Worm (Caenorhabditis elegans): ENCODE measurements around the gene odr-8.

The odr-8 gene

DNA sequence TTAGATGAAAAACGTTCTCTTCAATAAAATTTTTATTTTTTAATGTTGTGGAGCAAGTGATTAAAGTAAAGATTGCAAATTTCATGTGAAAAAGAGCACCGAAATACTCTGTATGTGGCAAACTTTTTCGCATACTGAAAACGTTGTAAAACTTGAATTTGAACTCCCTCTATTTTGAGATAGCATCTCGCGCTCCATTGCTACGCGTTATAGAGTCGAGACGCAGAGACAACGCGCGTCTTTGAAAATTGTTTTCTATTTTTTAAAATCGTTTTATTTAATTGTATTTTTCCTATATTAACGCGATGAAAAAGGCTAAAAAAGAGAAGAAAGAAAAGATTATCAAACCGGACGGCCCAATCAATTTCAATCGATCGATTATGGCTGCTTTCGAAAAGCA, 33.9 kb downstream of the odr-8 start, which contains the start of gene fan-1 (continued):
- peak; percentile 31 for TF ChIP-seq nhr-90 (tag; optimal IDR thresholded peaks at IDR 0.05; ENCODE audit: poor library complexity)
- TF ChIP-seq alr-1 (tag; optimal IDR thresholded peaks at IDR 0.05; ENCODE audit: borderline replicate concordance), result no peak
- peak; percentile 74 for TF ChIP-seq snu-23 (GFP tag; optimal IDR thresholded peaks at IDR 0.05)
- no peak for TF ChIP-seq nhr-11 (tag; optimal IDR thresholded peaks at IDR 0.05)
- TF ChIP-seq elt-3 (tag; optimal IDR thresholded peaks at IDR 0.05), result peak in 1 of 6 experiments; percentile 50
- TF ChIP-seq ama-1 (optimal IDR thresholded peaks at IDR 0.05), result no peak
- TF ChIP-seq efl-1 (optimal IDR thresholded peaks at IDR 0.05), result peak; percentile 94 to 98
- TF ChIP-seq efl-1 (GFP tag; optimal IDR thresholded peaks at IDR 0.05 in 1 of 2), result peak; percentile 98 to 100
- peak; percentile 69 for TF ChIP-seq nhr-85 (tag)
- peak; percentile 63 for TF ChIP-seq lin-13 (GFP tag; optimal IDR thresholded peaks at IDR 0.05)
- no peak for TF ChIP-seq C34B4.2 (tag; optimal IDR thresholded peaks at IDR 0.05)
- peak; percentile 48 for TF ChIP-seq C16A3.4 (tag; optimal IDR thresholded peaks at IDR 0.05)
- TF ChIP-seq nhr-28 (tag; optimal IDR thresholded peaks at IDR 0.05), result no peak
- peak in 1 of 2 experiments; percentile 39 for TF ChIP-seq mdl-1 (tag; optimal IDR thresholded peaks at IDR 0.05)
- TF ChIP-seq xbp-1 (tag; optimal IDR thresholded peaks at IDR 0.05), result peak; percentile 58
- no peak for TF ChIP-seq unc-98 (GFP tag; IDR thresholded peaks at IDR 0.05)
- no peak for TF ChIP-seq ceh-8 (GFP tag; optimal IDR thresholded peaks at IDR 0.05)
- no peak for TF ChIP-seq ztf-4 (tag; optimal IDR thresholded peaks at IDR 0.05)
- peak; percentile 6 for TF ChIP-seq snpc-4 (tag; optimal IDR thresholded peaks at IDR 0.05)
- TF ChIP-seq nhr-84 (tag; optimal IDR thresholded peaks at IDR 0.05), result no peak
- TF ChIP-seq ces-1 (GFP tag; optimal IDR thresholded peaks at IDR 0.05), result no peak
- TF ChIP-seq sox-4 (tag; optimal IDR thresholded peaks at IDR 0.05), result peak; percentile 52
- no peak for TF ChIP-seq ets-5 (GFP tag; IDR thresholded peaks at IDR 0.05)
- no peak for TF ChIP-seq fkh-4 (tag; optimal IDR thresholded peaks at IDR 0.05; ENCODE audit: borderline replicate concordance)
- peak; percentile 77 for TF ChIP-seq nhr-20 (tag; optimal IDR thresholded peaks at IDR 0.05)
- no peak for TF ChIP-seq ceh-90 (tag; optimal IDR thresholded peaks at IDR 0.05)
- peak; percentile 14 for TF ChIP-seq aly-2 (tag; optimal IDR thresholded peaks at IDR 0.05)
- TF ChIP-seq hlh-4 (tag; optimal IDR thresholded peaks at IDR 0.05), result no peak
- peak; percentile 63 for TF ChIP-seq tbx-2 (tag; optimal IDR thresholded peaks at IDR 0.05)
- TF ChIP-seq nhr-71 (tag; optimal IDR thresholded peaks at IDR 0.05), result peak; percentile 83
- no peak for TF ChIP-seq hpl-2 (GFP tag; optimal IDR thresholded peaks at IDR 0.05)
- no peak for TF ChIP-seq pag-3 (tag; optimal IDR thresholded peaks at IDR 0.05; ENCODE audit: borderline replicate concordance, insufficient read depth)
- no peak for TF ChIP-seq efl-3 (GFP tag; optimal IDR thresholded peaks at IDR 0.05)
- TF ChIP-seq hlh-17 (GFP tag; optimal IDR thresholded peaks at IDR 0.05; ENCODE audit: borderline replicate concordance), result no peak
- TF ChIP-seq jun-1 (tag; optimal IDR thresholded peaks at IDR 0.05), result no peak
- TF ChIP-seq Y116A8C.19 (tag; optimal IDR thresholded peaks at IDR 0.05; ENCODE audit: borderline replicate concordance), result no peak
- TF ChIP-seq nhr-12 (tag; optimal IDR thresholded peaks at IDR 0.05), result no peak
- TF ChIP-seq fkh-10 (GFP tag; optimal IDR thresholded peaks at IDR 0.05), result no peak
- TF ChIP-seq mep-1 (tag; optimal IDR thresholded peaks at IDR 0.05), result peak; percentile 73
- TF ChIP-seq mef-2 (tag; optimal IDR thresholded peaks at IDR 0.05), result no peak

DNA sequence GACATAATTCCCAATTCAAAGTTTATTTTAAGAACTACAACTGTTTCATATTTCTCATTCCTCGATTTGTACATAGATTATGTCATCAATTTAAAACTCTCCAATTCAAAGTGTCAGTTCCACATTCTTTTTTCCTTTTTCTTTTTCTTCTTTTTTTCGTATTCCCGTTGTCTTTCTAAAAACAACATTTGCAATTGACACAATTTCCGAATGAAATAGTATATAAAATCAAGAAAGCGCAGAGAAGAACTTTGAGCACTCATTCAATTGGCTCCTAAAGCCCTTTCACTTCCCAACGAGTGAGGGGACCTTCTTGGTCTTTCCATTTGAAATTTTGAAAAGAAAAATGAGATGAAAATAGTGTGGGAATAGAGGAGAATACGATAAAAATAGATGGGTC, 35.1 kb downstream of the odr-8 start:
- no peak for TF ChIP-seq lin-35 (GFP tag; optimal IDR thresholded peaks at IDR 0.05)
- no peak for TF ChIP-seq C04F5.9 (tag; optimal IDR thresholded peaks at IDR 0.05)
- no peak for TF ChIP-seq swsn-7 (tag; optimal IDR thresholded peaks at IDR 0.05)
- no peak for TF ChIP-seq nhr-11 (tag; optimal IDR thresholded peaks at IDR 0.05)
- no peak for TF ChIP-seq sptf-1 (tag; optimal IDR thresholded peaks at IDR 0.05)
- no peak for TF ChIP-seq unc-86 (tag; optimal IDR thresholded peaks at IDR 0.05)
- TF ChIP-seq ceh-82 (tag; optimal IDR thresholded peaks at IDR 0.05), result no peak
- no peak for TF ChIP-seq fos-1 (tag; optimal IDR thresholded peaks at IDR 0.05)
- TF ChIP-seq pag-3 (tag; optimal IDR thresholded peaks at IDR 0.05; ENCODE audit: borderline replicate concordance, insufficient read depth), result no peak
- TF ChIP-seq lin-14 (GFP tag; optimal IDR thresholded peaks at IDR 0.05), result peak; percentile 56
- no peak for TF ChIP-seq nhr-12 (tag; optimal IDR thresholded peaks at IDR 0.05)
- TF ChIP-seq efl-1 (optimal IDR thresholded peaks at IDR 0.05), result peak in 1 of 2 experiments; percentile 3
- no peak for TF ChIP-seq efl-1 (GFP tag; optimal IDR thresholded peaks at IDR 0.05 in 1 of 2)
- TF ChIP-seq lin-39 (tag; optimal IDR thresholded peaks at IDR 0.05), result no peak
- no peak for TF ChIP-seq fkh-4 (tag; optimal IDR thresholded peaks at IDR 0.05; ENCODE audit: borderline replicate concordance)
- TF ChIP-seq lsy-2 (tag; optimal IDR thresholded peaks at IDR 0.05), result no peak
- TF ChIP-seq ztf-11 (tag; optimal IDR thresholded peaks at IDR 0.05), result no peak
- TF ChIP-seq elt-3 (tag; optimal IDR thresholded peaks at IDR 0.05), result no peak
- no peak for TF ChIP-seq jun-1 (tag; optimal IDR thresholded peaks at IDR 0.05)
- no peak for TF ChIP-seq aha-1 (tag; optimal IDR thresholded peaks at IDR 0.05)
- TF ChIP-seq fkh-10 (GFP tag; optimal IDR thresholded peaks at IDR 0.05), result peak; percentile 56
- no peak for TF ChIP-seq nhr-20 (tag; optimal IDR thresholded peaks at IDR 0.05)
